Worm (Caenorhabditis elegans): Measurements from ENCODE around the gene C29F5.8.

C29F5.8 gene

DNA sequence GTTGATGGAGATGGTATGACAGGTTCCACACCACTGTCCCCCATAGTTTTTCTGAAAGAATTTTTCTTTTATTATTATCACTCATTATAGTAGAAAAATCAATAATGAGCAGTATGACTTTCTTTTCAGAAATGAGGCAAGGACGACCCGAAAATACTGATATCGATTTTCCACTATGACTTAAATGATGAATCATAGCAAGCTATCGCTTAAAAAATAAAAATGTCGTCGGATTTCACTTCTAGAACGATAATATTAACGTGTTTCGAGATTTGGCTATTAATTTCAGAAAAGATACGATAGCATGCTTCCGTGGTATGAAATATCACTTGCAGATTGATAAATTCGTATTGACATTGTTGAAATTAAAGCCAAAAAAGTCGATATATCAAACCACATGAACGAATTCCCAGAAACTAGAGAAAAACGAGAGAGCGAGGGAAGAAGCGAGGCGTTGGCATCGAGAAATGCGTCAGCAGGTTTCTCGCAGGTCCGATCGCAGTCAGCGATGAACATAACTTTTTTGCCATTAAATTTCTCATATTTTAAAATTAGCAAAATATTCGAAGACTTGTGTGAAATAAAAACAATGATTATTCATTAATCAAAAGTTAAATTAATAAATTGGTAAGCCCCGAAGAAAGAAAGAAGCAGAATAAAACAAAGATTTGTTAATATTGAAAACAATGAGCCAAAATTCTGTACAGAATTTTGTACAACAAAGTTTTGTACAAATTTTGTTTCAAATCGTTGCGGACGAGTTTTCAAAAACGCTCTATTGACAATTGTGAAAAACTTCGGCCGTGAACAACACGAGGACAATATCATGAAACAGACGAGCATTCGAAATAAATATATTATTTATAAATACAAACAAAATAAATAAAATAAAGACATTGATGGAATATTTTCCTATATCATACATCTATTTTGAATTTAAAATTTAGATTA lies 49.4 kb downstream of the C29F5.8 start, which contains the start of gene C32D5.11 (continued):
- TF ChIP-seq ceh-31 (tag; optimal IDR thresholded peaks at IDR 0.05) (peak; percentile 25), lin-11 (tag; optimal IDR thresholded peaks at IDR 0.05) (no peak), nhr-11 (tag; optimal IDR thresholded peaks at IDR 0.05) (no peak), F13H6.1 (tag; optimal IDR thresholded peaks at IDR 0.05) (no peak), ztf-16 (tag; optimal IDR thresholded peaks at IDR 0.05) (no peak), ceh-14 (tag; optimal IDR thresholded peaks at IDR 0.05) (peak; percentile 36), dmd-4 (tag; optimal IDR thresholded peaks at IDR 0.05; ENCODE audit: borderline replicate concordance) (no peak), unc-3 (GFP tag; conservative IDR thresholded peaks at IDR 0.05) (0 out of 2 replicates have a peak, but pooled peaks have one; percentile 13), unc-3 (tag; optimal IDR thresholded peaks at IDR 0.05) (no peak), K02D7.2 (tag; optimal IDR thresholded peaks at IDR 0.05) (no peak), unc-55 (GFP tag; optimal IDR thresholded peaks at IDR 0.05) (no peak), ceh-34 (tag; optimal IDR thresholded peaks at IDR 0.05) (peak; percentile 32), tbx-7 (tag; optimal IDR thresholded peaks at IDR 0.05) (no peak), unc-42 (tag; optimal IDR thresholded peaks at IDR 0.05) (no peak), hlh-13 (GFP tag; optimal IDR thresholded peaks at IDR 0.05) (no peak), ceh-6 (GFP tag; optimal IDR thresholded peaks at IDR 0.05) (no peak), ttx-3 (tag; optimal IDR thresholded peaks at IDR 0.05) (no peak), elt-4 (tag; optimal IDR thresholded peaks at IDR 0.05) (no peak), ref-2 (tag; optimal IDR thresholded peaks at IDR 0.05) (peak; percentile 23), syd-9 (tag; optimal IDR thresholded peaks at IDR 0.05) (no peak), ceh-18 (tag; optimal IDR thresholded peaks at IDR 0.05) (peak; percentile 42), hlh-8 (tag; optimal IDR thresholded peaks at IDR 0.05) (no peak), pat-9 (tag; optimal IDR thresholded peaks at IDR 0.05) (no peak)

All from whole organism, late embryonic.